Worm (Caenorhabditis elegans) whole organism, midembryonic: ENCODE results near the gene T04F3.1.

ENCODE experiments used
- T22C8.4 ChIP-seq: fragments of 200-800 bp; sonication (Bioruptor generic); IDR thresholded peaks from 2 replicates; pipeline ENCODE4 v1.3.6; 2022; ENCODE audit warnings: missing genetic modification characterization, missing compliant biosample characterization
- cog-1 ChIP-seq: sonication (generic microtip); optimal IDR thresholded peaks from 2 replicates; lab custom pipeline; 2016; ENCODE audit warnings: missing genetic modification characterization, missing compliant biosample characterization
- flt-1 ChIP-seq: fragments of 200-800 bp; sonication (Bioruptor generic); IDR thresholded peaks from 2 replicates; pipeline ENCODE4 v1.3.6; 2022; ENCODE audit warnings: missing genetic modification characterization, missing compliant biosample characterization
- klf-2 ChIP-seq: fragments of 200-800 bp; sonication (Bioruptor generic); conservative IDR thresholded peaks from 2 replicates; pipeline ENCODE4 v1.3.6; 2022; ENCODE audit warnings: missing genetic modification reagents, missing genetic modification characterization, missing compliant biosample characterization
- med-1 ChIP-seq: sonication (generic microtip); optimal IDR thresholded peaks from 2 replicates; lab custom pipeline; 2017; ENCODE audit warnings: missing genetic modification characterization, mild to moderate bottlenecking, missing compliant biosample characterization, antibody characterized with exemption, missing genetic modification reagents; ENCODE audit not compliant: insufficient read depth
- ref-1 ChIP-seq: fragments of 200-800 bp; sonication (Bioruptor generic); conservative IDR thresholded peaks from 2 replicates; pipeline ENCODE4 v1.3.6; 2022; ENCODE audit warnings: missing genetic modification reagents, missing genetic modification characterization, missing compliant biosample characterization
- tab-1 ChIP-seq: fragments of 200-800 bp; sonication (Bioruptor generic); IDR thresholded peaks from 2 replicates; pipeline ENCODE4 v1.3.6; 2022; ENCODE audit warnings: missing genetic modification characterization, missing compliant biosample characterization
- ztf-23 ChIP-seq: fragments of 200-800 bp; sonication (Bioruptor generic); IDR thresholded peaks from 2 replicates; pipeline ENCODE4 v1.3.6; 2022; ENCODE audit warnings: missing genetic modification reagents, missing genetic modification characterization, missing compliant biosample characterization
- ztf-29 ChIP-seq: fragments of 200-800 bp; sonication (Bioruptor generic); IDR thresholded peaks from 2 replicates; pipeline ENCODE4 v1.3.6; 2022; ENCODE audit warnings: missing genetic modification reagents, missing genetic modification characterization, missing compliant biosample characterization

Gene T04F3.1

DNA sequence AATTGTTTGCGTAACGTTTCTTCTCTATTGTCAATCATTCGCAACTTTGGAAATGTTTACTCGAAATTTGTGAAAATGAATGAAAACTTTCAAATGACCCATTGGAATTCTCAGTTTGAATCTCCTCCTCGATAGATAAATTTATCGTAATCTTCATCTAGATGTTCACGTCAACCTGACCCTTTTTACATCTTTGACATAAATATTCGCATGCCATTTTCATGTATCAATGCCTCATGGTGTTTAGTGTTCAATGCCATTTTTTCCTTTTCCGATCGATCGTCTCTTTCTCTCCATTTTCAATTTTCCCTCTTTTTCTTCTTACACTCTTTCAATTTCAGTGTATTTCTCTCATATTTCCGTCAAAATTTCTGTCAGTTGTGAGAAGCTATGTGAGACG lies 39.4 kb downstream of the T04F3.1 start:
- TF ChIP-seq T22C8.4 (no peak), flt-1 (GFP tag; lab: Robert Waterston, UW) (no peak), cog-1 (tag; lab: Kevin White, UChicago) (no peak), klf-2 (GFP tag; lab: Robert Waterston, UW) (no peak), ztf-29 (no peak), ref-1 (no peak), ztf-23 (GFP tag; lab: Robert Waterston, UW) (no peak), tab-1 (GFP tag; lab: Robert Waterston, UW) (no peak), med-1 (no peak)

DNA sequence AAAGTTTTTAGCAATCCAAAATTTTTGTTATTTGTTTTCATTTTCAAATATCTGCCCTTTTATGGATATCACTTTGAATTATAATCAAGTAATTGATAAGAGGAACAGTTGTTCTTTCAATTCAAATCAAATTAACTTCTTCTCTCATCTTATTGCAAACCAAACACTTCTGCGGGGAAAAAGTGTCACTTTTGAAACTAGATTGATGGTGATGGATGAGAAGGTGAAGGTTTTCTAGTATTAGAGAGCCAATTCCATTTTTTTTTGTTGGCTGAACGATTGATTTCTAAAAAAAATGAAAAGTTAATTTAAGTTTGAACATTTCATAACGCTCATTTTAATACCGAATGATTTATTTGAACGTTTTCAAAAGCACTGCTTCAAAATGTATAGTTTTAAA lies 39.9 kb downstream of the T04F3.1 start:
- TF ChIP-seq klf-2 (GFP tag; lab: Robert Waterston, UW), result no peak

DNA sequence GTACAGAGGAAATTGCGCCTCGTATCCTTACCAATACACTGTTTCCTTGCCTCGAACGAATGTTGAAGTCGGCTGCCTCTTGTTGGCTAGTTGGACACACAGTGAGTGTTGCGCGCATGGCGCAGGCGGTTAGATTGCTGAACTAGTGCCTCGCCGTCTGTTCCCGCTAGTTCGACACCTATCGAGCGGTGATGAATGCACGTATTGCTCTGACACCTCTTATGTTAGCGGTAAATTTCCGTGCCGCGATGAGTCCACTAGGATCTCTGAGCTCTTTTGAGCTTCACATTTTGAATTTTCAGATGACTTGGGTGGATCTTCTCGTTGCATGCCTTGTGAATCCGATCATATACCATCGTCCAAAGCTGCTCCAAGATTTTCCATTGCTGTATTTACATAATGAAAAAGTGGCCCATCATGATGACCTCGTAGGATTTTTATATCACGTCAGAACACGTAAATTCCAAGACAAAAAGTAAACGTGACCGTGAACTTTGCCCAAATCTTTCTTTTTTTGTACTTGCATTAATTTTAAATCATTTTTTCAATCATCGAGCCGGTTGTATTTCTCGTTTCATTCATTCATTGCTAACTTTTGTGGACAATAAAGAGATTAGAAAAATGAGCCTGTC lies 43.1 kb downstream of the T04F3.1 start, which contains the start of gene F55A11.11:
F55A11.11 (plus strand) TSS at position 341 of the 632 bp plus-strand sequence.
- peak; percentile 97 for TF ChIP-seq ztf-23 (GFP tag; lab: Robert Waterston, UW)
- TF ChIP-seq T22C8.4, result peak; percentile 97
- TF ChIP-seq cog-1 (tag; lab: Kevin White, UChicago), result peak; percentile 88
- peak; percentile 87 for TF ChIP-seq med-1
- peak; percentile 93 for TF ChIP-seq ref-1
- peak; percentile 98 for TF ChIP-seq flt-1 (GFP tag; lab: Robert Waterston, UW)
- peak; percentile 93 for TF ChIP-seq ztf-29
- peak; percentile 96 for TF ChIP-seq tab-1 (GFP tag; lab: Robert Waterston, UW)
- TF ChIP-seq klf-2 (GFP tag; lab: Robert Waterston, UW), result peak; percentile 90

DNA sequence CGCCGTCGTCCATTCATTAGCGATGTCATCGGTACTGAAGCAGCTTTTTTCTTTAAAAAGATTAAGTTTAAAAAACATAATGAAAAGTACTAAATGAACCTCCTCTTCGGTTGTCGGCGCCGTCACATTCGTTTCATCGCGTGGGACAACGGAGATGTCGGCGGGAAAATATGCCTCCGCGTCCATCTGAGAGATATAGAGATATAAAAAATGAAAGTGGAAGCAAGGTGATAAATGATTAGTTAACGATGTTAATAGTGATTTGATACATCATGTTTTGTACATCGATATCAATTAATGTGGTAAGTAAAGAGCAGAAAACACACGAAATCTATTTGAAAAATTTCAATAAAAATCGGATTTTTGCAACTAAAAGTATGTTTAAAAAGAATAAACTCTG lies 47.4 kb downstream of the T04F3.1 start, which contains the start of gene F55A11.7:
F55A11.7 (minus strand) TSS at position 186 of the 400 bp plus-strand sequence.
- TF ChIP-seq ztf-23 (GFP tag; lab: Robert Waterston, UW) (no peak), ref-1 (no peak), klf-2 (GFP tag; lab: Robert Waterston, UW) (no peak), flt-1 (GFP tag; lab: Robert Waterston, UW) (no peak), tab-1 (GFP tag; lab: Robert Waterston, UW) (no peak), med-1 (no peak), T22C8.4 (no peak), ztf-29 (no peak), cog-1 (tag; lab: Kevin White, UChicago) (no peak)

DNA sequence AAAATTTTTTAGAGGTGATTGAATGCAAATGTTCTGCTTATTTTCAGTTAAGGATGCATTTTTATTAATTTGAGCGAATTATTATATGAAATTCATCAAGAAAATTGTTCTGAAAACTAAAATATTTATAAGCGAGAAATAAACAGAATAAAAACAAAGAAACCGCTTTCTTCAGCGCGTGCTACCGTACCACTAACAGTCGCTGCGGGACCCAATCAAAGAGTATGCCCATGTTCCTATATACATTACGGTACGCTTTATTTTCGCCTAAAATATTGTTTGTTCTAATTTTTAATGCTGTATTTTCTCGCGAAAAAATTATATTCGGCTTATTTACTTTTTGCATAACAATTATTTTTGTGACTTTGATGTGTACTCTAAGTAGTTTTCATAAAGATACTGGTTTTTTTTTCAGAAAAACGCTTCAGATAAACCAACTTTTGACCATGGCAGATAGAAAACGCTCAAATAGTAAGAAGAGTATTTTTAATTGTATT lies 47.9 kb downstream of the T04F3.1 start, which contains the start of gene F55A11.8:
F55A11.8 (plus strand) TSS at position 447 of the 497 bp plus-strand sequence.
- TF ChIP-seq med-1, result no peak
- TF ChIP-seq ztf-23 (GFP tag; lab: Robert Waterston, UW), result no peak
- TF ChIP-seq klf-2 (GFP tag; lab: Robert Waterston, UW), result no peak
- TF ChIP-seq ztf-29, result no peak
- TF ChIP-seq tab-1 (GFP tag; lab: Robert Waterston, UW), result no peak
- TF ChIP-seq flt-1 (GFP tag; lab: Robert Waterston, UW), result no peak
- no peak for TF ChIP-seq T22C8.4

DNA sequence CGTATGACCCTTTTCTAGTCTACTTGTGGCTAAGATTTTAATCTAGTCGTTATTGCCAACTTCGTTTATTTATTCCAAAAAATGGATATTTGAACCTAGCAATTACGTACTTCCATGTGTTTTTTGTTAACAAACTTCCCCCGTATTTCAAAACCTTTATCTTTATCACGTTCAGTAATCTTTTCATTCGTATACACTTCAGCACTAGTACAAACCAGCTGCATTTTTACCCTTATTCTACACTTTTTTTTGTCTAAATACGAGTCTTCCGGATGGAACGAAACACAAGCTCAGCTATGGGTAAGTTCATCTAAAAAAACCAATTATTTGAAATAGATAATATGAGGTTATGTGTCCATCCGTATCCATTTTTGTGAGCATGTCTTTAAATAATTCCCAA lies 49.6 kb downstream of the T04F3.1 start, which contains the start of gene D2023.1:
D2023.1 (plus strand) TSS at position 77 of the 400 bp plus-strand sequence.
- TF ChIP-seq tab-1 (GFP tag; lab: Robert Waterston, UW), result no peak
- TF ChIP-seq ztf-23 (GFP tag; lab: Robert Waterston, UW), result no peak
- TF ChIP-seq klf-2 (GFP tag; lab: Robert Waterston, UW), result no peak
- no peak for TF ChIP-seq flt-1 (GFP tag; lab: Robert Waterston, UW)
- no peak for TF ChIP-seq T22C8.4

DNA sequence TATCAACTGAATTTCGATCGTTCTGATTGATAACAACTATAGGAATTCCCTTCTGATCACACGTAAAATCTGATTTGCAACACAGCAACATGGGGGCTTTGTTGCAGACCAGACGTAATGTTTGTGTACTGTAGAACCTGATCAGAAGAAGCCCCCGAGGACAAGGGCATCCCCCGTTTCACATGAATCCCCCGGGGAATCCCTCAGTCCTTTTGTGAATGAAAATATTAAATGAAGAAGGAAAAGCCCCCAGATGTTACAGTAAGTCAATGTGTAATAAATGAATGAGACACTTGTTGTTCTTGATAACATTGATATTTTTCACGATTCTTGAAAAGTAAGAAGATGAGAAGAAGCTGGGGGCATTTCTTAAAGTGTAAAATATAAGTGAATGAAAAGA lies 54.3 kb downstream of the T04F3.1 start:
- TF ChIP-seq med-1 (no peak), flt-1 (GFP tag; lab: Robert Waterston, UW) (no peak), klf-2 (GFP tag; lab: Robert Waterston, UW) (no peak), ztf-23 (GFP tag; lab: Robert Waterston, UW) (no peak), tab-1 (GFP tag; lab: Robert Waterston, UW) (no peak), T22C8.4 (no peak), ref-1 (no peak), ztf-29 (no peak), cog-1 (tag; lab: Kevin White, UChicago) (no peak)

DNA sequence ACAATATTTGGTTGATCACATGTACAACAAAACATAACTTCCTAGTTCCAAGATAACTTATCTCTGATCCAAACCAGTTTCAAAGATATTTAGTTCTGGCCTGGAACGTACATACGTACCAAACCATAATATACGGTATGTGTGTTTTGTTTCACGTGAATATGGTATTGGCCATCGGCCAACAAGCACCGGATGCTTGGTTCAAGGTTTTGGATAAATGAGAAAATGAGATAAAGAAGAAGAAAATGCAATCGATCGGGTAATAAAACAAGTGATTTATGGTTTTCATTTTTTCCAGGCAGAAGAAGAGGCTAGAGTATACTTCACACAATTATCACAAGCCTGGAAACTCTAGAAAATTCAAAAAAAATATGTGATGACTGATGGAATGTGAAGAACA lies 55.5 kb downstream of the T04F3.1 start:
- TF ChIP-seq med-1, result no peak
- TF ChIP-seq cog-1 (tag; lab: Kevin White, UChicago), result no peak

DNA sequence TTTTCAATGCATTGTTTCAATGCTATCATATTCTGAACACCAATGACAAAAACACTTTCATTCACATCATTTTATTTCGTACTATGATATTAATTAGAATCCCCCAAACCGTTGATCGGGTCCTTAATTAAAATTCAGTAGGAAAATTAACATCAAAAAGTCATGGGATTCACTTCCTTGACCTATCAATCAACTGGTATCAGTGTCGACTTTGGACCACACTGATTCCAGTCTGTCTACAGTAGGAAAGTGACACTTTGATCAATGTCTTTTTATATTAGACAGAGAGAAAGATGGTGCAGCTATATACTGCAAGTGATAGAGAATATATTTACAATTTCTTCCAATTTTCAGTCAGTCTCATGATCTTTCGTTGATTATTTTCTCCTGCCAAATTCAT lies 56.5 kb downstream of the T04F3.1 start:
- TF ChIP-seq T22C8.4, result no peak

DNA sequence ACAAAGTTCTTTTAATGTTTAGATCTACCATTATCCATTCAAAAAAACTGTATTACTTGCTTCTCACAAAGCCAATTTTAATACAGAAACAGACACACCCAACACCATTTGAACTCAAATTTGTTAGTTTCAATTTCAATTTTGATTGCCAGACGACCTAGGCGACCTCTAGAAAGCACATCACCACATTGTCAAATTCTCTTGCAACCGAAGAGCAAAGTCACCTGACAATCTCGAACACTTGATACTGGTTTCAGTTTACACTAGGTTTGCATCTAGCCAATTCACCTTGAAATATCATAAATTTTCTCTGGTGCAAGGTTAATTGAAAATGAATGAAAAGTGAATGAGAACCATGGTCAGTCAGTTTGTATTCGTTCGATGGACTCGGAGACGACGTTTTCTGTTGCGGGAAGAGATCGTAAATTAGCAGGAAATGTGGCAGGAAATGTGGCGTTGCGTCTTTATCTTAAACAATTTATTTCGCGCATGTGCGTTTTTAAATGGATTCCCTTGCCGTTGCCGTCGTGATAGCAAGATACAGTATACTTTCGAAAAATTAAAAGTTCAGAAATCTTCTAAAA lies 57.5 kb downstream of the T04F3.1 start:
- TF ChIP-seq ztf-23 (GFP tag; lab: Robert Waterston, UW) (no peak), T22C8.4 (no peak), ref-1 (no peak), cog-1 (tag; lab: Kevin White, UChicago) (no peak), tab-1 (GFP tag; lab: Robert Waterston, UW) (no peak), med-1 (no peak), klf-2 (GFP tag; lab: Robert Waterston, UW) (no peak), flt-1 (GFP tag; lab: Robert Waterston, UW) (no peak), ztf-29 (no peak)

DNA sequence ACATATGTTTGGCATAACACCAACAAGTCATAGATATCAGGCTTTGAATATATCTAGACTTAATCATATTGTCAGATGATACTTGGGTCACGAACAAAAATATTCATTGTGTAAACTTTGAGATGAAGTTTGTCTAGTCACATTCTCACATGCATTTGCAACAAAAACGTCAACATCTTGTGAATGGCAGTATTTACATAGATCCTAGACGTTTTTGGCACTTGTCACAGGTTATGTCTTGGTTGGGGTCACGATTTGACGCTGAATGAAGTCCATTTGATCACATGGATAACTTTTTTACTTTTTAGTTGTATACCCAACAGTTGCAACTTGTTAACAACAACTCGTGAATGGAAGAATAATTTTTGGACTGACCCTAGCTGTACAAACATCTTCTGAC lies 58.5 kb downstream of the T04F3.1 start:
- no peak for TF ChIP-seq ztf-29
- no peak for TF ChIP-seq ref-1
- no peak for TF ChIP-seq flt-1 (GFP tag; lab: Robert Waterston, UW)
- TF ChIP-seq T22C8.4, result no peak
- TF ChIP-seq tab-1 (GFP tag; lab: Robert Waterston, UW), result no peak
- TF ChIP-seq med-1, result no peak
- TF ChIP-seq ztf-23 (GFP tag; lab: Robert Waterston, UW), result no peak
- no peak for TF ChIP-seq cog-1 (tag; lab: Kevin White, UChicago)
- no peak for TF ChIP-seq klf-2 (GFP tag; lab: Robert Waterston, UW)
